Worm (Caenorhabditis elegans) whole organism, L2 larva: ENCODE data around the gene algn-2.
A peak's percentile ranks its signal among the peaks of the same experiment; 100 is the strongest.

Source experiments
- ceh-16 ChIP-seq: fragments of 150-350 bp; optimal IDR thresholded peaks from 2 replicates; lab custom pipeline; 2014; ENCODE audit warnings: missing biosample characterization, missing genetic modification characterization
- ceh-82 ChIP-seq: fragments of 150-350 bp; optimal IDR thresholded peaks from 2 replicates; lab custom pipeline; 2014; ENCODE audit warnings: missing biosample characterization, missing genetic modification characterization
- lsy-2 ChIP-seq, 2 experiments: fragments of 150-350 bp in 1 of 2; sonication (generic microtip) in 1 of 2; optimal IDR thresholded peaks; 2 replicates each; lab custom pipeline; 2014 to 2017; ENCODE audit warnings: missing biosample characterization in 2 of 2, missing genetic modification characterization in 2 of 2
- mab-5 ChIP-seq: fragments of 150-350 bp; optimal IDR thresholded peaks from 2 replicates; lab custom pipeline; 2014; ENCODE audit warnings: missing biosample characterization, missing genetic modification characterization
- mbf-1 ChIP-seq: sonication (generic microtip); optimal IDR thresholded peaks from 2 replicates; lab custom pipeline; 2017; ENCODE audit warnings: missing biosample characterization, missing genetic modification characterization
- mdl-1 ChIP-seq, 2 experiments: fragments of 150-350 bp in 1 of 2; sonication (generic microtip) in 1 of 2; optimal IDR thresholded peaks; 2 replicates each; lab custom pipeline; 2017; ENCODE audit warnings: missing biosample characterization in 2 of 2, missing genetic modification characterization in 2 of 2
- nhr-11 ChIP-seq: fragments of 150-350 bp; optimal IDR thresholded peaks from 2 replicates; lab custom pipeline; 2014; ENCODE audit warnings: missing biosample characterization, missing genetic modification characterization
- nhr-77 ChIP-seq: fragments of 150-350 bp; optimal IDR thresholded peaks from 2 replicates; lab custom pipeline; 2014; ENCODE audit warnings: missing biosample characterization, missing genetic modification characterization
- snpc-4 ChIP-seq: fragments of 150-350 bp; optimal IDR thresholded peaks from 2 replicates; lab custom pipeline; 2014; ENCODE audit warnings: missing biosample characterization, missing genetic modification characterization
- unc-55 ChIP-seq: fragments of 150-350 bp; sonication (generic microtip); optimal IDR thresholded peaks from 3 replicates; lab custom pipeline; 2014; ENCODE audit warnings: missing biosample characterization, missing genetic modification reagents, missing genetic modification characterization
- ztf-4 ChIP-seq: fragments of 150-350 bp; optimal IDR thresholded peaks from 2 replicates; lab custom pipeline; 2014; ENCODE audit warnings: missing biosample characterization, missing genetic modification characterization

DNA sequence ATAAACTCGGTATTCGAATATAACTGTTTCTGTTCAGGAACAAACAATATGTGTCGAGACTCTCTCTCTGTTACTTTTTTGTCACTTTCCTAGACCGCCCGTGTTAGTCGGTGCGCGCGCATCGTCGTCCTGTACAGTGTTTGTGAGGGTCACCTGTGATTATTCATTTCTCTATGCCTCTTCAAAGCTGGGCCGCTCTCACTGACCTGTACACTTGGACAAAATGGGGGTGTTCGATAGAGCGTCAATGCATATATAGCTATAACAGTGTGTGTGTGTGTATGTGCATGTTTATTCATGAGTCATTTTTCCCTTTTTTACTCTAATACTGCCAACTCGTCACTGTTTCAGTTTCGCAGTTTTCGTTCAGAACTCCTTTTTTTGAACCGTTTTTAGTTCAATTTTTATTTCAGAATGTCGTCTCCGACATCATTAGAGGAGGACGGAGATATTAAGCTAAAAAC, 4.6 kb downstream of the algn-2 start, which contains the start of gene pkc-3:
- TF ChIP-seq ceh-82 (tag; lab: Kevin White, UChicago), result no peak
- no peak for TF ChIP-seq nhr-11 (tag; lab: Kevin White, UChicago)
- TF ChIP-seq nhr-77 (tag; lab: Kevin White, UChicago), result no peak
- TF ChIP-seq mbf-1, result no peak
- TF ChIP-seq mab-5, result no peak
- TF ChIP-seq snpc-4 (tag; lab: Kevin White, UChicago), result no peak
- TF ChIP-seq ztf-4, result peak; percentile 56
- TF ChIP-seq lsy-2 (tag; optimal IDR thresholded peaks at IDR 0.05; lab: Kevin White, UChicago), result peak in 1 of 2 experiments; percentile 65
- peak; percentile 21 for TF ChIP-seq unc-55
- no peak for TF ChIP-seq ceh-16
- TF ChIP-seq mdl-1 (tag; optimal IDR thresholded peaks at IDR 0.05; lab: Kevin White, UChicago), result no peak
